4 fruit fly cellular contexts compared by ENCODE assay signal in genomic region chr3R:9496748-9497147, dm6.
TF ChIP-seq lines count a peak whose summit lies in the region.

No protein-coding gene starts in this region.

TF ChIP-seq in whole organism, adult, 20 proteins besides CTCF, POLR2A, EP300 and RAD21 (continued from another document):
- TF ChIP-seq Hr96 (GFP tag; optimal IDR thresholded peaks at IDR 0.05; lab: Kevin White, UChicago): peak; percentile 78
- TF ChIP-seq cic (GFP tag; optimal IDR thresholded peaks at IDR 0.05; lab: Kevin White, UChicago): peak; percentile 80

TF ChIP-seq in whole organism, embryonic, 481 proteins besides CTCF, POLR2A, EP300 and RAD21 (continued from another document and continues in another):
- peak; percentile 70 for TF ChIP-seq pum (GFP tag; optimal IDR thresholded peaks at IDR 0.05; lab: Kevin White, UChicago)
- TF ChIP-seq CG10267 (tag; optimal IDR thresholded peaks at IDR 0.05; lab: Kevin White, UChicago): peak; percentile 99
- no peak for TF ChIP-seq peb (GFP tag; IDR thresholded peaks at IDR 0.05; lab: Robert Waterston, UW)
- no peak for TF ChIP-seq CG12071 (GFP tag; optimal IDR thresholded peaks at IDR 0.05; lab: Kevin White, UChicago)
- peak; percentile 33; the same call in 1 of the 2 replicates for TF ChIP-seq chm (GFP tag; IDR thresholded peaks at IDR 0.05; lab: Robert Waterston, UW)
- TF ChIP-seq CkIIα-i1 (GFP tag; IDR thresholded peaks at IDR 0.05; lab: Robert Waterston, UW): no peak
- TF ChIP-seq ftz-f1 (GFP tag; optimal IDR thresholded peaks at IDR 0.05; lab: Kevin White, UChicago): peak; percentile 48
- no peak for TF ChIP-seq CG30431 (GFP tag; optimal IDR thresholded peaks at IDR 0.05; lab: Kevin White, UChicago)
- TF ChIP-seq vnd (GFP tag; IDR thresholded peaks at IDR 0.05; lab: Robert Waterston, UW; ENCODE audit: partially characterized antibody): no peak
- TF ChIP-seq aop (GFP tag; IDR thresholded peaks at IDR 0.05; lab: Robert Waterston, UW): no peak
- TF ChIP-seq lola (GFP tag; optimal IDR thresholded peaks at IDR 0.05; lab: Kevin White, UChicago): peak in 1 of 3 experiments; percentile 27
- TF ChIP-seq CG31224 (GFP tag; IDR thresholded peaks at IDR 0.05; lab: Robert Waterston, UW): no peak; the same call in 1 of the 2 replicates
- peak; percentile 39 for TF ChIP-seq Atf-2 (GFP tag; optimal IDR thresholded peaks at IDR 0.05; lab: Kevin White, UChicago)
- TF ChIP-seq Xbp1 (GFP tag; optimal IDR thresholded peaks at IDR 0.05; lab: Kevin White, UChicago): peak; percentile 78
- TF ChIP-seq CG17385 (GFP tag; optimal IDR thresholded peaks at IDR 0.05; lab: Kevin White, UChicago): peak; percentile 46
- TF ChIP-seq CG9437 (GFP tag; optimal IDR thresholded peaks at IDR 0.05; lab: Kevin White, UChicago): no peak
- TF ChIP-seq run (tag; optimal IDR thresholded peaks at IDR 0.05; lab: Kevin White, UChicago): peak; percentile 9
- TF ChIP-seq CG2199 (GFP tag; IDR thresholded peaks at IDR 0.05; lab: Robert Waterston, UW): no peak
- peak; percentile 81 for TF ChIP-seq fu2 (GFP tag; optimal IDR thresholded peaks at IDR 0.05; lab: Kevin White, UChicago)
- TF ChIP-seq CG32767 (GFP tag; IDR thresholded peaks at IDR 0.05; lab: Robert Waterston, UW): no peak
- peak; percentile 57 for TF ChIP-seq NC2β (GFP tag; optimal IDR thresholded peaks at IDR 0.05; lab: Kevin White, UChicago)
- TF ChIP-seq NC2α (GFP tag; optimal IDR thresholded peaks at IDR 0.05; lab: Kevin White, UChicago): peak; percentile 36
- peak; percentile 91 for TF ChIP-seq Rfx (GFP tag; IDR thresholded peaks at IDR 0.05; lab: Robert Waterston, UW)
- TF ChIP-seq salm (tag; optimal IDR thresholded peaks at IDR 0.05; lab: Kevin White, UChicago): peak; percentile 67
- TF ChIP-seq Deaf1 (tag; optimal IDR thresholded peaks at IDR 0.05; lab: Kevin White, UChicago): peak; percentile 22
- TF ChIP-seq CG10979 (tag; optimal IDR thresholded peaks at IDR 0.05; lab: Kevin White, UChicago): peak; percentile 12
- peak; percentile 22 for TF ChIP-seq Blimp-1 (GFP tag; optimal IDR thresholded peaks at IDR 0.05; lab: Kevin White, UChicago)
- TF ChIP-seq lilli (GFP tag; optimal IDR thresholded peaks at IDR 0.05; lab: Kevin White, UChicago): peak; percentile 88
- TF ChIP-seq CG8359 (GFP tag; optimal IDR thresholded peaks at IDR 0.05; lab: Kevin White, UChicago; ENCODE audit: borderline replicate concordance): no peak
- TF ChIP-seq pfk (GFP tag; optimal IDR thresholded peaks at IDR 0.05; lab: Kevin White, UChicago): peak; percentile 62
- peak; percentile 99 for TF ChIP-seq Med (GFP tag; lab: Kevin White, UChicago)
- peak; percentile 43; the same call in 1 of the 2 replicates for TF ChIP-seq ttk (GFP tag; IDR thresholded peaks at IDR 0.05; lab: Robert Waterston, UW)
- peak; percentile 38 for TF ChIP-seq BtbVII (GFP tag; optimal IDR thresholded peaks at IDR 0.05; lab: Kevin White, UChicago)
- TF ChIP-seq pita (GFP tag; optimal IDR thresholded peaks at IDR 0.05; lab: Kevin White, UChicago): peak; percentile 84
- TF ChIP-seq CG4820 (GFP tag; optimal IDR thresholded peaks at IDR 0.05; lab: Kevin White, UChicago): no peak
- peak; percentile 19; the same call in 1 of the 2 replicates for TF ChIP-seq CG14441 (GFP tag; IDR thresholded peaks at IDR 0.05; lab: Robert Waterston, UW)
- TF ChIP-seq CG1647 (GFP tag; optimal IDR thresholded peaks at IDR 0.05; lab: Kevin White, UChicago): peak; percentile 58
- TF ChIP-seq dysf (GFP tag; IDR thresholded peaks at IDR 0.05; lab: Robert Waterston, UW): peak; percentile 70; the same call in 2 of the 3 replicates
- no peak for TF ChIP-seq CG15073 (GFP tag; optimal IDR thresholded peaks at IDR 0.05; lab: Kevin White, UChicago)
- peak; percentile 49 for TF ChIP-seq gcm2 (GFP tag; optimal IDR thresholded peaks at IDR 0.05; lab: Kevin White, UChicago)
- TF ChIP-seq zfh1 (GFP tag; IDR thresholded peaks at IDR 0.05; lab: Robert Waterston, UW): peak; percentile 54; the same call in 1 of the 3 replicates
- no peak for TF ChIP-seq CG10959 (GFP tag; IDR thresholded peaks at IDR 0.05; lab: Robert Waterston, UW)

TF ChIP-seq in whole organism, prepupa, 60 proteins besides CTCF, POLR2A, EP300 and RAD21 (continued from another document):
- TF ChIP-seq CG11762 (GFP tag; optimal IDR thresholded peaks at IDR 0.05; lab: Kevin White, UChicago; ENCODE audit: insufficient read depth): no peak
- TF ChIP-seq Ets21C (GFP tag; optimal IDR thresholded peaks at IDR 0.05; lab: Kevin White, UChicago): peak; percentile 31
- no peak for TF ChIP-seq dac (GFP tag; optimal IDR thresholded peaks at IDR 0.05; lab: Kevin White, UChicago)
- TF ChIP-seq cyc (GFP tag; optimal IDR thresholded peaks at IDR 0.05; lab: Kevin White, UChicago): peak; percentile 50
- TF ChIP-seq Hr39 (GFP tag; optimal IDR thresholded peaks at IDR 0.05; lab: Kevin White, UChicago): peak; percentile 68
- peak; percentile 73 for TF ChIP-seq CG31627 (GFP tag; optimal IDR thresholded peaks at IDR 0.05; lab: Kevin White, UChicago)
- TF ChIP-seq topi (GFP tag; optimal IDR thresholded peaks at IDR 0.05; lab: Kevin White, UChicago): peak; percentile 53
- no peak for TF ChIP-seq dsx (GFP tag; optimal IDR thresholded peaks at IDR 0.05; lab: Kevin White, UChicago; ENCODE audit: poor library complexity, severe bottlenecking)
- peak; percentile 47 for TF ChIP-seq Met (GFP tag; optimal IDR thresholded peaks at IDR 0.05; lab: Kevin White, UChicago)
- TF ChIP-seq CG6163 (GFP tag; IDR thresholded peaks at IDR 0.05; lab: Robert Waterston, UW): no peak
- TF ChIP-seq achi (GFP tag; optimal IDR thresholded peaks at IDR 0.05; lab: Kevin White, UChicago): no peak
- no peak for TF ChIP-seq Lpt (GFP tag; optimal IDR thresholded peaks at IDR 0.05; lab: Kevin White, UChicago)
- TF ChIP-seq ss (GFP tag; optimal IDR thresholded peaks at IDR 0.05; lab: Kevin White, UChicago): peak in 1 of 2 experiments; percentile 16
- no peak for TF ChIP-seq CG8119 (GFP tag; IDR thresholded peaks at IDR 0.05; lab: Robert Waterston, UW)
- no peak for TF ChIP-seq CG4318 (GFP tag; optimal IDR thresholded peaks at IDR 0.05; lab: Kevin White, UChicago)
- TF ChIP-seq svp (GFP tag; lab: Kevin White, UChicago): peak; percentile 71
- no peak for TF ChIP-seq salr (GFP tag; optimal IDR thresholded peaks at IDR 0.05; lab: Kevin White, UChicago)
- peak; percentile 34 for TF ChIP-seq vri (GFP tag; optimal IDR thresholded peaks at IDR 0.05; lab: Kevin White, UChicago)
- no peak for TF ChIP-seq CG15336 (GFP tag; IDR thresholded peaks at IDR 0.05; lab: Robert Waterston, UW)
- peak; percentile 80 for TF ChIP-seq Eip78C (GFP tag; lab: Kevin White, UChicago)
- peak; percentile 70 for TF ChIP-seq esn (GFP tag; optimal IDR thresholded peaks at IDR 0.05; lab: Kevin White, UChicago)
- TF ChIP-seq CG3919 (GFP tag; optimal IDR thresholded peaks at IDR 0.05; lab: Kevin White, UChicago): no peak
- TF ChIP-seq Ets96B (tag; optimal IDR thresholded peaks at IDR 0.05; lab: Kevin White, UChicago): no peak
- TF ChIP-seq pdm3 (GFP tag; optimal IDR thresholded peaks at IDR 0.05; lab: Kevin White, UChicago): peak; percentile 26
- no peak for TF ChIP-seq fd85E (GFP tag; optimal IDR thresholded peaks at IDR 0.05; lab: Kevin White, UChicago)
- no peak for TF ChIP-seq Blimp-1 (GFP tag; optimal IDR thresholded peaks at IDR 0.05; lab: Kevin White, UChicago)
- TF ChIP-seq CG8632 (GFP tag; optimal IDR thresholded peaks at IDR 0.05; lab: Kevin White, UChicago): no peak
- TF ChIP-seq CG16779 (tag; optimal IDR thresholded peaks at IDR 0.05; lab: Kevin White, UChicago): no peak
- TF ChIP-seq Sox14 (GFP tag; optimal IDR thresholded peaks at IDR 0.05; lab: Kevin White, UChicago): peak; percentile 52
- no peak for TF ChIP-seq spab (GFP tag; optimal IDR thresholded peaks at IDR 0.05; lab: Kevin White, UChicago)
- TF ChIP-seq CG9139 (GFP tag; optimal IDR thresholded peaks at IDR 0.05; lab: Kevin White, UChicago): no peak
- TF ChIP-seq CG10631 (GFP tag; optimal IDR thresholded peaks at IDR 0.05; lab: Kevin White, UChicago): peak; percentile 19
- peak; percentile 3 for TF ChIP-seq acj6 (GFP tag; optimal IDR thresholded peaks at IDR 0.05; lab: Kevin White, UChicago)
- TF ChIP-seq CG6276 (GFP tag; optimal IDR thresholded peaks at IDR 0.05; lab: Kevin White, UChicago): no peak
- peak; percentile 33 for TF ChIP-seq Sox15 (GFP tag; optimal IDR thresholded peaks at IDR 0.05; lab: Kevin White, UChicago)
- peak; percentile 78 for TF ChIP-seq lz (GFP tag; optimal IDR thresholded peaks at IDR 0.05; lab: Kevin White, UChicago)
- peak; percentile 8 for TF ChIP-seq Eip75B (GFP tag; optimal IDR thresholded peaks at IDR 0.05; lab: Kevin White, UChicago)
- no peak for TF ChIP-seq fd59A (GFP tag; optimal IDR thresholded peaks at IDR 0.05; lab: Kevin White, UChicago)
- TF ChIP-seq CG1621 (tag; optimal IDR thresholded peaks at IDR 0.05; lab: Kevin White, UChicago): no peak
- TF ChIP-seq CG3032 (tag; optimal IDR thresholded peaks at IDR 0.05; lab: Kevin White, UChicago): peak; percentile 61
TF ChIP-seq in whole organism, prepupa: peak in this region for 24.

TF ChIP-seq in whole organism, wandering third instar larva, 38 proteins besides CTCF, POLR2A, EP300 and RAD21 (continued from another document):
- TF ChIP-seq br (GFP tag; optimal IDR thresholded peaks at IDR 0.05; lab: Kevin White, UChicago) (peak; percentile 77), lola (GFP tag; optimal IDR thresholded peaks at IDR 0.05; lab: Kevin White, UChicago) (no peak), tai (GFP tag; optimal IDR thresholded peaks at IDR 0.05; lab: Kevin White, UChicago) (peak; percentile 84), Hr83 (GFP tag; optimal IDR thresholded peaks at IDR 0.05; lab: Kevin White, UChicago; ENCODE audit: poor library complexity, severe bottlenecking) (peak; percentile 78)
